Fruit fly (Drosophila melanogaster) whole organism, prepupa: ENCODE measurements around the gene CG3764.
A peak's percentile ranks its signal among the peaks of the same experiment; 100 is the strongest.

ENCODE experiments used
- CG10631 ChIP-seq: fragments of 200-800 bp; sonication (Bioruptor generic); optimal IDR thresholded peaks from 2 replicates; lab custom pipeline; 2016; ENCODE audit warnings: missing biosample characterization, missing genetic modification characterization
- CG15336 ChIP-seq: fragments of 200-800 bp; sonication (Bioruptor generic); IDR thresholded peaks from 2 replicates; pipeline ENCODE4 v1.3.6; 2022; ENCODE audit warnings: missing biosample characterization, missing genetic modification characterization
- CG1621 ChIP-seq: fragments of 200-800 bp; sonication (Bioruptor generic); optimal IDR thresholded peaks from 3 replicates; lab custom pipeline; 2018; ENCODE audit warnings: missing biosample characterization, mild to moderate bottlenecking, missing genetic modification characterization
- CG3032 ChIP-seq: fragments of 200-800 bp; optimal IDR thresholded peaks from 2 replicates; lab custom pipeline; 2019; ENCODE audit warnings: missing biosample characterization, mild to moderate bottlenecking, missing genetic modification characterization, moderate library complexity
- CG31627 ChIP-seq: fragments of 200-800 bp; sonication (Bioruptor generic); optimal IDR thresholded peaks from 3 replicates; lab custom pipeline; 2016; ENCODE audit warnings: missing biosample characterization, missing genetic modification characterization
- CG32006 ChIP-seq: fragments of 200-800 bp; sonication (Bioruptor generic); optimal IDR thresholded peaks from 3 replicates; lab custom pipeline; 2017; ENCODE audit warnings: missing biosample characterization, mild to moderate bottlenecking, missing genetic modification characterization
- CG34406 ChIP-seq: fragments of 200-800 bp; sonication (Bioruptor generic); optimal IDR thresholded peaks from 3 replicates; lab custom pipeline; 2016; ENCODE audit warnings: missing biosample characterization, missing genetic modification characterization
- CG4318 ChIP-seq: fragments of 200-800 bp; sonication (Bioruptor generic); optimal IDR thresholded peaks from 3 replicates; lab custom pipeline; 2017; ENCODE audit warnings: missing biosample characterization, mild to moderate bottlenecking, missing genetic modification characterization
- CG6163 ChIP-seq: fragments of 200-800 bp; sonication (Bioruptor generic); IDR thresholded peaks from 3 replicates; pipeline ENCODE4 v1.3.6; 2022; ENCODE audit warnings: missing biosample characterization, missing genetic modification characterization
- CG6276 ChIP-seq: fragments of 200-800 bp; sonication (Bioruptor generic); optimal IDR thresholded peaks from 2 replicates; lab custom pipeline; 2017; ENCODE audit warnings: missing biosample characterization, mild to moderate bottlenecking, missing genetic modification characterization
- CG6792 ChIP-seq: fragments of 200-800 bp; sonication (Bioruptor generic); optimal IDR thresholded peaks from 3 replicates; lab custom pipeline; 2016; ENCODE audit warnings: missing biosample characterization, missing genetic modification characterization
- CG6808 ChIP-seq: fragments of 200-800 bp; sonication (Bioruptor generic); optimal IDR thresholded peaks from 3 replicates; lab custom pipeline; 2017; ENCODE audit warnings: missing biosample characterization, missing genetic modification characterization, mild to moderate bottlenecking, moderate library complexity, missing genetic modification reagents
- CG6854 ChIP-seq: fragments of 200-800 bp; sonication (Bioruptor generic); optimal IDR thresholded peaks from 2 replicates; lab custom pipeline; 2017; ENCODE audit warnings: missing biosample characterization, mild to moderate bottlenecking, missing genetic modification characterization
- CG8119 ChIP-seq: fragments of 200-800 bp; sonication (Bioruptor generic); IDR thresholded peaks from 3 replicates; pipeline ENCODE4 v1.3.6; 2022; ENCODE audit warnings: missing biosample characterization, missing genetic modification characterization
- CG8319 ChIP-seq: fragments of 200-800 bp; sonication (Bioruptor generic); optimal IDR thresholded peaks from 3 replicates; lab custom pipeline; 2016; ENCODE audit warnings: missing biosample characterization, missing genetic modification characterization
- CG8632 ChIP-seq: fragments of 200-800 bp; sonication (Bioruptor generic); optimal IDR thresholded peaks from 3 replicates; lab custom pipeline; 2016; ENCODE audit warnings: missing biosample characterization, missing genetic modification characterization
- CG9139 ChIP-seq: fragments of 200-800 bp; sonication (Bioruptor generic); optimal IDR thresholded peaks from 3 replicates; lab custom pipeline; 2017; ENCODE audit warnings: missing biosample characterization, mild to moderate bottlenecking, missing genetic modification characterization
- Eip78C ChIP-seq: fragments of 200-800 bp; sonication (Bioruptor generic); peaks from one replicate; lab custom pipeline; 2016; ENCODE audit warnings: missing biosample characterization, missing genetic modification characterization
- Eip93F ChIP-seq: fragments of 200-800 bp; sonication (Bioruptor generic); optimal IDR thresholded peaks from 2 replicates; lab custom pipeline; 2016; ENCODE audit warnings: missing biosample characterization, mild to moderate bottlenecking, missing genetic modification characterization
- Ets21C ChIP-seq: fragments of 200-800 bp; sonication (Bioruptor generic); optimal IDR thresholded peaks from 3 replicates; lab custom pipeline; 2016; ENCODE audit warnings: missing biosample characterization, missing genetic modification characterization
- Ets96B ChIP-seq: fragments of 200-800 bp; optimal IDR thresholded peaks from 2 replicates; lab custom pipeline; 2019; ENCODE audit warnings: missing biosample characterization, mild to moderate bottlenecking, missing genetic modification characterization, moderate library complexity
- Gug ChIP-seq: fragments of 200-800 bp; sonication (Bioruptor generic); IDR thresholded peaks from 2 replicates; pipeline ENCODE4 v1.3.6; 2022; ENCODE audit warnings: missing biosample characterization, missing genetic modification characterization
- Hr38 ChIP-seq: sonication (Bioruptor generic); optimal IDR thresholded peaks from 2 replicates; lab custom pipeline; 2016; ENCODE audit warnings: missing biosample characterization, missing genetic modification characterization
- Hr39 ChIP-seq: fragments of 200-800 bp; sonication (Bioruptor generic); optimal IDR thresholded peaks from 2 replicates; lab custom pipeline; 2016; ENCODE audit warnings: missing biosample characterization, missing genetic modification characterization
- Lpt ChIP-seq: fragments of 200-800 bp; sonication (Bioruptor generic); optimal IDR thresholded peaks from 3 replicates; lab custom pipeline; 2016; ENCODE audit warnings: missing biosample characterization, missing genetic modification characterization
- Met ChIP-seq: fragments of 200-800 bp; sonication (Bioruptor generic); optimal IDR thresholded peaks from 3 replicates; lab custom pipeline; 2016; ENCODE audit warnings: missing biosample characterization, missing genetic modification characterization
- OdsH ChIP-seq: fragments of 200-800 bp; sonication (Bioruptor generic); optimal IDR thresholded peaks from 3 replicates; lab custom pipeline; 2016; ENCODE audit warnings: missing biosample characterization, missing genetic modification characterization
- Smox ChIP-seq: fragments of 200-800 bp; sonication (Bioruptor generic); optimal IDR thresholded peaks from 3 replicates; lab custom pipeline; 2016; ENCODE audit warnings: missing biosample characterization, missing genetic modification characterization
- Sox102F ChIP-seq: fragments of 200-800 bp; sonication (Bioruptor generic); optimal IDR thresholded peaks from 2 replicates; lab custom pipeline; 2016; ENCODE audit warnings: missing biosample characterization, mild to moderate bottlenecking, missing genetic modification characterization
- Sox14 ChIP-seq: fragments of 200-800 bp; sonication (Bioruptor generic); optimal IDR thresholded peaks from 3 replicates; lab custom pipeline; 2016; ENCODE audit warnings: missing biosample characterization, missing genetic modification characterization
- Sox15 ChIP-seq: fragments of 200-800 bp; sonication (Bioruptor generic); optimal IDR thresholded peaks from 3 replicates; lab custom pipeline; 2016; ENCODE audit warnings: missing biosample characterization, missing genetic modification characterization
- achi ChIP-seq: fragments of 200-800 bp; sonication (Bioruptor generic); optimal IDR thresholded peaks from 3 replicates; lab custom pipeline; 2016; ENCODE audit warnings: missing biosample characterization, missing genetic modification characterization
- cyc ChIP-seq: fragments of 200-800 bp; sonication (Bioruptor generic); optimal IDR thresholded peaks from 3 replicates; lab custom pipeline; 2016; ENCODE audit warnings: missing biosample characterization, missing genetic modification characterization
- dsx ChIP-seq: fragments of 200-800 bp; optimal IDR thresholded peaks from 3 replicates; lab custom pipeline; 2019; ENCODE audit warnings: missing biosample characterization, mild to moderate bottlenecking, missing genetic modification characterization, moderate library complexity; ENCODE audit not compliant: poor library complexity, severe bottlenecking
- eg ChIP-seq: fragments of 200-800 bp; sonication (Bioruptor generic); IDR thresholded peaks from 3 replicates; pipeline ENCODE4 v1.3.6; 2022; ENCODE audit warnings: missing biosample characterization, missing genetic modification characterization
- fd59A ChIP-seq: fragments of 200-800 bp; sonication (Bioruptor generic); optimal IDR thresholded peaks from 2 replicates; lab custom pipeline; 2017; ENCODE audit warnings: missing biosample characterization, mild to moderate bottlenecking, missing genetic modification characterization, missing genetic modification reagents
- fd85E ChIP-seq: fragments of 200-800 bp; sonication (Bioruptor generic); optimal IDR thresholded peaks from 3 replicates; lab custom pipeline; 2016; ENCODE audit warnings: missing biosample characterization, missing genetic modification characterization
- fkh ChIP-seq: fragments of 200-800 bp; sonication (Bioruptor generic); optimal IDR thresholded peaks from 3 replicates; lab custom pipeline; 2017; ENCODE audit warnings: missing biosample characterization, mild to moderate bottlenecking, missing genetic modification characterization, moderate library complexity
- lz ChIP-seq: fragments of 200-800 bp; sonication (Bioruptor generic); optimal IDR thresholded peaks from 3 replicates; lab custom pipeline; 2016; ENCODE audit warnings: missing biosample characterization, missing genetic modification characterization
- pdm3 ChIP-seq: fragments of 200-800 bp; sonication (Bioruptor generic); optimal IDR thresholded peaks from 3 replicates; lab custom pipeline; 2016; ENCODE audit warnings: missing biosample characterization, missing genetic modification characterization
- spab ChIP-seq: fragments of 200-800 bp; sonication (Bioruptor generic); optimal IDR thresholded peaks from 2 replicates; lab custom pipeline; 2017; ENCODE audit warnings: missing biosample characterization, mild to moderate bottlenecking, missing genetic modification characterization, missing genetic modification reagents
- ss ChIP-seq, 2 experiments: fragments of 200-800 bp; sonication (Bioruptor generic); optimal IDR thresholded peaks; 2 replicates in 1 of 2; 3 replicates in 1 of 2; lab custom pipeline; 2017 to 2018; ENCODE audit warnings: mild to moderate bottlenecking in 2 of 2, missing biosample characterization in 2 of 2, missing genetic modification characterization in 2 of 2, moderate library complexity in 1 of 2
- svp ChIP-seq: fragments of 200-800 bp; sonication (Bioruptor generic); peaks from one replicate; lab custom pipeline; 2016; ENCODE audit warnings: missing biosample characterization, missing genetic modification characterization
- vri ChIP-seq: fragments of 200-800 bp; sonication (Bioruptor generic); optimal IDR thresholded peaks from 3 replicates; lab custom pipeline; 2016; ENCODE audit warnings: missing biosample characterization, mild to moderate bottlenecking, missing genetic modification characterization

CG3764 gene

dm6 chr3L:17050661-17051452 is 38.5 kb upstream of the CG3764 start (continued):
- no peak for TF ChIP-seq fd59A

dm6 chr3L:17049912-17050345 is 37.6 kb upstream of the CG3764 start:
- TF ChIP-seq svp (GFP tag; lab: Kevin White, UChicago) (no peak), vri (GFP tag; lab: Kevin White, UChicago) (peak; percentile 67)

dm6 chr3L:17049314-17049713 is 36.9 kb upstream of the CG3764 start, which contains the start of gene rogdi:
TSS of gene rogdi (plus strand) at chr3L:17049512.
- TF ChIP-seq pdm3 (GFP tag; lab: Kevin White, UChicago), result no peak
- no peak for TF ChIP-seq CG6163 (GFP tag; lab: Robert Waterston, UW)
- no peak for TF ChIP-seq Hr39 (GFP tag; lab: Kevin White, UChicago)
- no peak for TF ChIP-seq Sox14 (GFP tag; lab: Kevin White, UChicago)
- TF ChIP-seq OdsH, result no peak
- TF ChIP-seq CG6792, result no peak
- TF ChIP-seq CG31627 (GFP tag; lab: Kevin White, UChicago), result no peak
- no peak for TF ChIP-seq CG4318
- no peak for TF ChIP-seq Met (GFP tag; lab: Kevin White, UChicago)
- no peak for TF ChIP-seq fd85E (GFP tag; lab: Kevin White, UChicago)
- TF ChIP-seq CG6276, result no peak
- no peak for TF ChIP-seq fkh (GFP tag; lab: Kevin White, UChicago)
- TF ChIP-seq CG32006 (GFP tag; lab: Kevin White, UChicago), result no peak
- no peak for TF ChIP-seq Eip93F (GFP tag; lab: Kevin White, UChicago)
- TF ChIP-seq ss (GFP tag; optimal IDR thresholded peaks at IDR 0.05; lab: Kevin White, UChicago), result no peak
- TF ChIP-seq CG3032 (tag; lab: Kevin White, UChicago), result no peak
- TF ChIP-seq Ets96B (tag; lab: Kevin White, UChicago), result no peak

- no peak for TF ChIP-seq Hr38 (GFP tag; lab: Kevin White, UChicago)
- TF ChIP-seq Gug (GFP tag; lab: Robert Waterston, UW), result no peak
- no peak for TF ChIP-seq Sox102F (GFP tag; lab: Kevin White, UChicago)
- TF ChIP-seq CG15336 (GFP tag; lab: Robert Waterston, UW), result no peak
- no peak for TF ChIP-seq Ets21C (GFP tag; lab: Kevin White, UChicago)
- TF ChIP-seq ss (GFP tag; optimal IDR thresholded peaks at IDR 0.05; lab: Kevin White, UChicago), result peak in 1 of 2 experiments; percentile 49
- TF ChIP-seq dsx (GFP tag; lab: Kevin White, UChicago), result no peak
- TF ChIP-seq CG34406 (GFP tag; lab: Kevin White, UChicago), result no peak
- no peak for TF ChIP-seq cyc (GFP tag; lab: Kevin White, UChicago)
- no peak for TF ChIP-seq fd59A
- no peak for TF ChIP-seq Met (GFP tag; lab: Kevin White, UChicago)
- no peak for TF ChIP-seq svp (GFP tag; lab: Kevin White, UChicago)
- TF ChIP-seq Eip78C, result no peak
- TF ChIP-seq Sox15 (GFP tag; lab: Kevin White, UChicago), result no peak
- no peak for TF ChIP-seq CG8119 (GFP tag; lab: Robert Waterston, UW)
- no peak for TF ChIP-seq pdm3 (GFP tag; lab: Kevin White, UChicago)
- no peak for TF ChIP-seq Lpt (GFP tag; lab: Kevin White, UChicago)
- no peak for TF ChIP-seq Sox14 (GFP tag; lab: Kevin White, UChicago)
- no peak for TF ChIP-seq CG4318
- no peak; the same call in 2 of the 3 replicates for TF ChIP-seq CG6163 (GFP tag; lab: Robert Waterston, UW)
- no peak for TF ChIP-seq CG3032 (tag; lab: Kevin White, UChicago)
- no peak for TF ChIP-seq eg (GFP tag; lab: Robert Waterston, UW)
- TF ChIP-seq CG6854 (GFP tag; lab: Kevin White, UChicago), result no peak
- no peak for TF ChIP-seq spab
- no peak for TF ChIP-seq CG6808 (GFP tag; lab: Kevin White, UChicago)
- TF ChIP-seq CG10631 (GFP tag; lab: Kevin White, UChicago), result no peak
- TF ChIP-seq CG32006 (GFP tag; lab: Kevin White, UChicago), result no peak
- no peak for TF ChIP-seq CG8319 (GFP tag; lab: Kevin White, UChicago)
- no peak for TF ChIP-seq lz (GFP tag; lab: Kevin White, UChicago)
- no peak for TF ChIP-seq CG9139 (GFP tag; lab: Kevin White, UChicago)
- no peak for TF ChIP-seq Smox
- TF ChIP-seq achi (GFP tag; lab: Kevin White, UChicago), result no peak
- no peak for TF ChIP-seq CG1621 (tag; lab: Kevin White, UChicago)
- TF ChIP-seq CG8632 (GFP tag; lab: Kevin White, UChicago), result peak; percentile 3
Observed at dm6 chr3L:17047811-17048239, 35.5 kb upstream of the CG3764 start.
